Fruit fly (Drosophila melanogaster): ENCODE measurements around the gene CG5177.

CG5177 gene

dm6 chr2L:7442106-7442505 is 37.1 kb downstream of the CG5177 start:
- no peak for TF ChIP-seq Dfd (GFP tag; optimal IDR thresholded peaks at IDR 0.05)
- TF ChIP-seq CG9705 (GFP tag; optimal IDR thresholded peaks at IDR 0.05): no peak
- no peak for TF ChIP-seq ey (GFP tag; optimal IDR thresholded peaks at IDR 0.05)
- no peak for TF ChIP-seq usp (GFP tag; optimal IDR thresholded peaks at IDR 0.05)
- no peak for TF ChIP-seq GATAd (GFP tag; optimal IDR thresholded peaks at IDR 0.05)

DNA sequence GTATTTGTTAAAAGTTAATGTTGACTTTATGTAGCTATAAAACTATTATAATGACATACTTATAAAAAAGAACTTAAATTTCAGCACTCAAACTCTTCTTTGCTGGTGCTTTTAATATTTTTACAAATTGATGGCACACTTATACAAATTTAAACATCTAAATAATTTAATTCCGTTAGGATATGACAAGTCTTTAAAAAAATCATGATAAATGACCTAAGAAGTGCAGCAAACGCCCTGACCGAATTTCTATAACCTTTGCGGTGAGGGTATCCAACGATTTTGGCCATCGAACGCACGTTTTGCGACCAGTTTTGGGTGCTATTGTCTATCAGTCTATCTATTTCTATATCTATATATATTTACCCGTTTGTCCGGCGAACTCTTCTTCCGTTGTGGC is 37.9 kb downstream of the CG5177 start:
- TF ChIP-seq sv (GFP tag; optimal IDR thresholded peaks at IDR 0.05) (peak; percentile 27), Sp1 (GFP tag; optimal IDR thresholded peaks at IDR 0.05) (no peak)

- TF ChIP-seq Sp1 (GFP tag; optimal IDR thresholded peaks at IDR 0.05): no peak
- no peak for TF ChIP-seq Hnf4 (GFP tag; optimal IDR thresholded peaks at IDR 0.05)
- TF ChIP-seq Myc (optimal IDR thresholded peaks at IDR 0.05): peak; percentile 22
These were observed 42.8 kb downstream of the CG5177 start for dm6 chr2L:7447820-7448219.

- TF ChIP-seq Dif (GFP tag; optimal IDR thresholded peaks at IDR 0.05; ENCODE audit: partially characterized antibody) (no peak), psq (GFP tag; optimal IDR thresholded peaks at IDR 0.05) (no peak), fru (GFP tag; optimal IDR thresholded peaks at IDR 0.05) (no peak), GATAd (GFP tag; optimal IDR thresholded peaks at IDR 0.05) (no peak), rgr (GFP tag; optimal IDR thresholded peaks at IDR 0.05) (no peak), brk (GFP tag; optimal IDR thresholded peaks at IDR 0.05) (no peak), ey (GFP tag; optimal IDR thresholded peaks at IDR 0.05) (no peak), h (GFP tag; optimal IDR thresholded peaks at IDR 0.05) (no peak), jim (GFP tag; optimal IDR thresholded peaks at IDR 0.05) (no peak), CG9705 (GFP tag; optimal IDR thresholded peaks at IDR 0.05) (no peak), dl (GFP tag; optimal IDR thresholded peaks at IDR 0.05; ENCODE audit: insufficient read depth in 1 of 2, partially characterized antibody in 2 of 2) (no peak), HLH106 (tag; optimal IDR thresholded peaks at IDR 0.05) (no peak)
These were observed 43.3 kb downstream of the CG5177 start for dm6 chr2L:7448371-7448770.

dm6 chr2L:7450966-7451365 is 45.9 kb downstream of the CG5177 start, which contains the start of gene santa-maria:
Gene santa-maria, minus strand, starts transcription at chr2L:7451244.
- TF ChIP-seq Dif (GFP tag; optimal IDR thresholded peaks at IDR 0.05; ENCODE audit: partially characterized antibody): no peak
- peak; percentile 46 for TF ChIP-seq Vsx2 (GFP tag; optimal IDR thresholded peaks at IDR 0.05; ENCODE audit: partially characterized antibody)
- no peak for TF ChIP-seq OdsH (GFP tag; optimal IDR thresholded peaks at IDR 0.05)
- TF ChIP-seq pan (optimal IDR thresholded peaks at IDR 0.05): no peak
- no peak for TF ChIP-seq rgr (GFP tag; optimal IDR thresholded peaks at IDR 0.05)
- no peak for TF ChIP-seq Jra (GFP tag; optimal IDR thresholded peaks at IDR 0.05)
- no peak for TF ChIP-seq usp (GFP tag; optimal IDR thresholded peaks at IDR 0.05)

dm6 chr2L:7452093-7452492 is 47.1 kb downstream of the CG5177 start:
- TF ChIP-seq br (GFP tag; optimal IDR thresholded peaks at IDR 0.05) (no peak), Vsx2 (GFP tag; optimal IDR thresholded peaks at IDR 0.05; ENCODE audit: partially characterized antibody) (peak; percentile 65), Dif (GFP tag; optimal IDR thresholded peaks at IDR 0.05; ENCODE audit: partially characterized antibody) (peak; percentile 77), GATAd (GFP tag; optimal IDR thresholded peaks at IDR 0.05) (no peak), Dfd (GFP tag; optimal IDR thresholded peaks at IDR 0.05) (no peak), dl (GFP tag; optimal IDR thresholded peaks at IDR 0.05; ENCODE audit: insufficient read depth in 1 of 2, partially characterized antibody in 2 of 2) (peak; percentile 56 to 69), psq (GFP tag; optimal IDR thresholded peaks at IDR 0.05) (no peak), sv (GFP tag; optimal IDR thresholded peaks at IDR 0.05) (no peak)

dm6 chr2L:7454112-7454511 is 49.1 kb downstream of the CG5177 start, which contains the start of gene Gr28a:
Gene Gr28a, minus strand, starts transcription at chr2L:7454212.
- no peak for TF ChIP-seq ey (GFP tag; optimal IDR thresholded peaks at IDR 0.05)
- TF ChIP-seq tai (GFP tag; optimal IDR thresholded peaks at IDR 0.05): no peak
- TF ChIP-seq psq (GFP tag; optimal IDR thresholded peaks at IDR 0.05): no peak
- TF ChIP-seq dl (GFP tag; optimal IDR thresholded peaks at IDR 0.05; ENCODE audit: insufficient read depth in 1 of 2, partially characterized antibody in 2 of 2): no peak
- TF ChIP-seq CG9705 (GFP tag; optimal IDR thresholded peaks at IDR 0.05): no peak
- no peak for TF ChIP-seq Hr83 (GFP tag; optimal IDR thresholded peaks at IDR 0.05; ENCODE audit: poor library complexity, severe bottlenecking)
- TF ChIP-seq br (GFP tag; optimal IDR thresholded peaks at IDR 0.05): no peak
- TF ChIP-seq rgr (GFP tag; optimal IDR thresholded peaks at IDR 0.05): no peak
- no peak for TF ChIP-seq fru (GFP tag; optimal IDR thresholded peaks at IDR 0.05)
- TF ChIP-seq Abd-B (GFP tag; optimal IDR thresholded peaks at IDR 0.05): no peak
- TF ChIP-seq Dif (GFP tag; optimal IDR thresholded peaks at IDR 0.05; ENCODE audit: partially characterized antibody): no peak
